Fruit fly (Drosophila melanogaster) whole organism, embryonic: ENCODE data around the gene CG3517.

Experiments
- B-H2 ChIP-seq: fragments of 200-800 bp; sonication (Bioruptor generic); optimal IDR thresholded peaks from 2 replicates; lab custom pipeline; 2018; ENCODE audit warnings: missing biosample characterization, mild to moderate bottlenecking, missing genetic modification characterization
- Bdp1 ChIP-seq: fragments of 200-800 bp; sonication (Bioruptor generic); optimal IDR thresholded peaks from 3 replicates; lab custom pipeline; 2016; ENCODE audit warnings: missing biosample characterization, missing genetic modification characterization
- CG12236 ChIP-seq: fragments of 200-800 bp; sonication (Bioruptor generic); optimal IDR thresholded peaks from 2 replicates; lab custom pipeline; 2016; ENCODE audit warnings: missing biosample characterization, missing genetic modification characterization
- CG18011 ChIP-seq: fragments of 200-800 bp; sonication (Bioruptor generic); optimal IDR thresholded peaks from 2 replicates; lab custom pipeline; 2017; ENCODE audit warnings: missing biosample characterization, missing genetic modification characterization, mild to moderate bottlenecking, moderate library complexity, missing genotype
- CTCF ChIP-seq: fragments of 200-800 bp; sonication (Bioruptor generic); optimal IDR thresholded peaks from 2 replicates; lab custom pipeline; 2017; ENCODE audit warnings: missing biosample characterization, mild to moderate bottlenecking, missing genetic modification characterization, moderate library complexity
- Dad ChIP-seq: fragments of 200-800 bp; sonication (Bioruptor generic); optimal IDR thresholded peaks from 3 replicates; lab custom pipeline; 2016; ENCODE audit warnings: missing biosample characterization, missing genetic modification characterization
- Dll ChIP-seq: fragments of 200-800 bp; sonication (Bioruptor generic); IDR thresholded peaks from 4 replicates; pipeline ENCODE4 v1.3.6; 2022; ENCODE audit warnings: missing biosample characterization, missing genetic modification characterization; ENCODE audit not compliant: partially characterized antibody
- Eip74EF ChIP-seq, 2 experiments: fragments of 200-800 bp in 1 of 2; fragments of >200 bp in 1 of 2; sonication (Bioruptor generic) in 1 of 2; optimal IDR thresholded peaks; 2 replicates each; lab custom pipeline; 2017 to 2019; ENCODE audit warnings: missing biosample characterization in 2 of 2, missing genetic modification characterization in 2 of 2, mild to moderate bottlenecking in 1 of 2, moderate library complexity in 1 of 2
- HLH3B ChIP-seq: fragments of 200-800 bp; sonication (Bioruptor generic); IDR thresholded peaks from 2 replicates; pipeline ENCODE4 v1.3.6; 2022; ENCODE audit warnings: missing biosample characterization, missing genetic modification characterization
- Hsf ChIP-seq: fragments of 200-800 bp; sonication (Bioruptor generic); optimal IDR thresholded peaks from 3 replicates; lab custom pipeline; 2016; ENCODE audit warnings: missing biosample characterization, missing genetic modification characterization
- cad ChIP-seq: fragments of >200 bp; optimal IDR thresholded peaks from 2 replicates; lab custom pipeline; 2017; ENCODE audit warnings: missing biosample characterization, missing genetic modification characterization
- crc ChIP-seq: fragments of 200-800 bp; sonication (Bioruptor generic); optimal IDR thresholded peaks from 2 replicates; lab custom pipeline; 2016; ENCODE audit warnings: missing biosample characterization, missing genetic modification characterization
- ewg ChIP-seq: fragments of 200-800 bp; sonication (Bioruptor generic); optimal IDR thresholded peaks from 3 replicates; lab custom pipeline; 2017; ENCODE audit warnings: mild to moderate bottlenecking, missing biosample characterization, missing genetic modification reagents, missing genetic modification characterization
- sim ChIP-seq: fragments of 200-800 bp; sonication (Bioruptor generic); IDR thresholded peaks from 2 replicates; pipeline ENCODE4 v1.3.6; 2022; ENCODE audit warnings: missing biosample characterization, missing genetic modification characterization

DNA sequence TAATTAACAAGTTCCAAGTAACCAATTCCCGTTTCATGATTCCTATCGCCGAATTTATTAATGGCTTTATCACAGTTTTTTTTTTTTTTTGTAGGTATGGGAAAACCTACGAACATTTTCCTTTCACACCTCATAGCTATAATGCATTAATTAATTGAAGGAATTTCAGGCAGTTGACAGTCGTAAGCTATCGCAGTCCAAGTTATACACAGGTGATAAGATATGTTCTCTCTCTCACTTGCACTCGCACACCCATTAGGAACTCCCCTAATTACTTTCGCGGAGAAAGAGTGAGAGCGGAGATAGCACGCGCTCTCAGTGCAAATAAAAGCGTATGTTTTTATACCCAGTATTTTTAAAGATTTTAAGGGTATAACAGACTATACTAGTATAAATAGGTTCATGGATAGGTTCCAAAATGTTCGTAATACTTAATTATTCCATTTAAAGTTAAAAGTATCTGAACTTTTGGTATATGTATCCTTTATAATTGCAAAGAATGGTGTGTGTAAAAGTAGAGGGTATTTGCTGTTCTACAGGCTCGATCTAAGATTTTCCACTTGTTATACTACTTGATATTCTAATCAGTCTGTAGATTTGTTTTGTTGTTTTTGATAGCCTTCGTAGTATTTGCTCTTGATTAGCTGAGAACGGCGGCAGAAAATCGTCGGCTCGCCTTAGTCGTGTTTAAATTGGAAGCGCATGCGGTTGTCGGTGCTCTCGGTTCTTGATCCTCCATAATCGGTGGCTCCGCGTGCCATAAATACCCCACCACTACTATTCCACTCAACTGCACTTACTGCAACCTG lies 35.6 kb upstream of the CG3517 start, which contains the start of gene Dys:
- TF ChIP-seq Dll (GFP tag; lab: Robert Waterston, UW): no peak
- TF ChIP-seq CG18011: peak; percentile 52
- peak; percentile 53; the same call in 1 of the 2 replicates for TF ChIP-seq sim (GFP tag; lab: Robert Waterston, UW)
- peak; percentile 88 for TF ChIP-seq Hsf (GFP tag; lab: Kevin White, UChicago)
- TF ChIP-seq Bdp1 (GFP tag; lab: Kevin White, UChicago): peak; percentile 62
- TF ChIP-seq Dad (GFP tag; lab: Kevin White, UChicago): peak; percentile 68
- TF ChIP-seq HLH3B: peak; percentile 89; the same call in 1 of the 2 replicates
- peak; percentile 87 for TF ChIP-seq crc (GFP tag; lab: Kevin White, UChicago)
- TF ChIP-seq CTCF (GFP tag; lab: Kevin White, UChicago): no peak
- peak; percentile 3 for TF ChIP-seq B-H2 (GFP tag; lab: Kevin White, UChicago)
- peak; percentile 74 for TF ChIP-seq CG12236 (GFP tag; lab: Kevin White, UChicago)
- TF ChIP-seq Eip74EF (GFP tag; optimal IDR thresholded peaks at IDR 0.05; lab: Kevin White, UChicago): peak in 1 of 2 experiments; percentile 84
- no peak for TF ChIP-seq cad (GFP tag; lab: Kevin White, UChicago)
- peak; percentile 72 for TF ChIP-seq ewg
